Fruit fly (Drosophila melanogaster): Measurements from ENCODE around the gene Ppcs.

DNA sequence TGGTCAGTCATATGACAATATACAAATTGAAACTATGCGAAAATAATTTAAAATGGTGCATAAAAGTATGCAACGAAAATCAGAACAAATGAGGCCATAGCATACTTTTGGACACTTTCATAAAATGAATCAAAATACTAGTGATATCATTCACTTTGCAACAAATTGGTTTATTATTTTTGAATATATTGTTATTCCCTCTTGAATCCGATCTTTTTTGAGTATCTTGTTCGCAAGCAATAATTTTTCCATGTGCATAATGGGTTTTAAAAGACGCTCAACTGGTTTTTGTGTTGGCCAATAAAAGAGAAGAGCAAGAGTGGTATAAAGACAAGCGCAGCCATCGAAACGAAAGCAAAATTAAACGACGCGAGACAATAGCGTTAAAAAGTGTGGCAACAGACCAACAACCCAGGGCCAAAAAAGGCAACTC, 40.0 kb upstream of the Ppcs start:
- peak; percentile 86 for TF ChIP-seq h (GFP tag; optimal IDR thresholded peaks at IDR 0.05)
- TF ChIP-seq Hnf4 (GFP tag; optimal IDR thresholded peaks at IDR 0.05): peak; percentile 62

All from whole organism, wandering third instar larva.